Worm (Caenorhabditis elegans): ENCODE results near the gene glo-4.

ce11 chrV:9221566-9221965 lies 21.5 kb downstream of the glo-4 start, which contains the start of gene grd-6:
- TF ChIP-seq rec-8 (tag; optimal IDR thresholded peaks at IDR 0.05) (no peak), pha-4 (tag; optimal IDR thresholded peaks at IDR 0.05) (no peak), tbx-9 (tag; optimal IDR thresholded peaks at IDR 0.05; ENCODE audit: borderline replicate concordance) (no peak), lir-1 (GFP tag; conservative IDR thresholded peaks at IDR 0.05) (no peak), F39B2.1 (GFP tag; IDR thresholded peaks at IDR 0.05) (no peak), dpl-1 (GFP tag; optimal IDR thresholded peaks at IDR 0.05) (no peak), egrh-3 (GFP tag; IDR thresholded peaks at IDR 0.05) (no peak), ama-1 (optimal IDR thresholded peaks at IDR 0.05) (no peak), ama-1 (GFP tag; optimal IDR thresholded peaks at IDR 0.05) (no peak)
